Fruit fly (Drosophila melanogaster) S2 (cell line): ENCODE measurements around the gene CG9297.

Experiments used
- CG8478 ChIP-seq: fragments of >200 bp; optimal IDR thresholded peaks from 2 replicates; lab custom pipeline; 2018
- CTCF ChIP-seq, 2 experiments: fragments of >200 bp; optimal IDR thresholded peaks; 2 replicates each; lab custom pipeline; 2018

DNA sequence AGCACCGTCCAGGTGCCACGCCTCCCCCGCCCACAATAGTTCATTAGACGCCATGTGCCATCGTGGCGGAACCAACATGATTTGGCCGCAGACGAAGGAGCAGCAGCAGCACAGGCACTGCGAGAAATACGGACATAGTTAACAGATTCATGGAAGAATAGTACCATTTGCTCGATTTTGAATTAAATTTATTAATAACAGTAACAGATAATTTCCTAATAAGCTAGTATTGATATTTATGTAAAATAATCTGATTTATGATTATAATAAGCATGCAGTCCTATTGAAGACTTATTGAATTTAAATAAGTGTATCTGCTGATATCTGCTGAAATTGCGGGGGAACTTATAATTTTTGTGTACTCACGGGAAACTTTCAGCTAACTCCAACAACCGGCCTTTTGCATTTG lies 26.0 kb downstream of the CG9297 start:
- no peak for TF ChIP-seq CTCF (optimal IDR thresholded peaks at IDR 0.05; lab: Kevin White, UChicago)
- TF ChIP-seq CG8478: no peak
